Fruit fly (Drosophila melanogaster) whole organism, wandering third instar larva: Measurements from ENCODE around the gene Ak3.
A peak's percentile ranks its signal among the peaks of the same experiment; 100 is the strongest.

Source experiments
- CG32264 ChIP-seq: fragments of 200-800 bp; sonication (Bioruptor generic); optimal IDR thresholded peaks from 2 replicates; lab custom pipeline; 2016; ENCODE audit warnings: missing biosample characterization, missing genetic modification characterization
- CG9705 ChIP-seq: fragments of 200-800 bp; sonication (Bioruptor generic); optimal IDR thresholded peaks from 2 replicates; lab custom pipeline; 2018; ENCODE audit warnings: missing biosample characterization, mild to moderate bottlenecking, missing genetic modification characterization
- CrebA ChIP-seq: fragments of 200-800 bp; sonication (Bioruptor generic); optimal IDR thresholded peaks from 2 replicates; lab custom pipeline; 2016; ENCODE audit warnings: missing biosample characterization, mild to moderate bottlenecking, missing genetic modification characterization, borderline replicate concordance
- Dif ChIP-seq: fragments of 200-275, 200-300 bp; sonication (Bioruptor generic); optimal IDR thresholded peaks from 2 replicates; lab custom pipeline; 2018; ENCODE audit warnings: missing biosample characterization, missing genetic modification characterization; ENCODE audit not compliant: partially characterized antibody
- HLH106 ChIP-seq: fragments of 200-800 bp; optimal IDR thresholded peaks from 3 replicates; lab custom pipeline; 2019; ENCODE audit warnings: missing biosample characterization, mild to moderate bottlenecking, missing genetic modification characterization, moderate library complexity
- Hr78 ChIP-seq: fragments of >200 bp; optimal IDR thresholded peaks from 2 replicates; lab custom pipeline; 2017; ENCODE audit warnings: missing biosample characterization, missing genetic modification characterization
- Hr83 ChIP-seq: fragments of 200-300 bp; sonication (Bioruptor generic); optimal IDR thresholded peaks from 2 replicates; lab custom pipeline; 2016; ENCODE audit warnings: missing biosample characterization, mild to moderate bottlenecking, missing genetic modification characterization, moderate library complexity; ENCODE audit not compliant: poor library complexity, severe bottlenecking
- Jra ChIP-seq: sonication (Bioruptor generic); optimal IDR thresholded peaks from 2 replicates; lab custom pipeline; 2016; ENCODE audit warnings: missing biosample characterization, missing genetic modification characterization
- Mio ChIP-seq: sonication (Bioruptor generic); optimal IDR thresholded peaks from 2 replicates; lab custom pipeline; 2016; ENCODE audit warnings: missing biosample characterization, missing genetic modification characterization
- Myc ChIP-seq: fragments of >200 bp; optimal IDR thresholded peaks from 2 replicates; lab custom pipeline; 2017
- OdsH ChIP-seq: fragments of 200-800 bp; sonication (Bioruptor generic); optimal IDR thresholded peaks from 2 replicates; lab custom pipeline; 2016; ENCODE audit warnings: missing biosample characterization, mild to moderate bottlenecking, missing genetic modification characterization
- Rel ChIP-seq, 2 experiments: fragments of 200-800 bp; sonication (Bioruptor generic) in 1 of 2; optimal IDR thresholded peaks; 2 replicates in 1 of 2; 3 replicates in 1 of 2; lab custom pipeline; 2016 to 2019; ENCODE audit warnings: mild to moderate bottlenecking in 2 of 2, missing biosample characterization in 2 of 2, missing genetic modification characterization in 2 of 2, moderate library complexity in 1 of 2
- Sp1 ChIP-seq: fragments of 200-800 bp; sonication (Bioruptor generic); optimal IDR thresholded peaks from 3 replicates; lab custom pipeline; 2019; ENCODE audit warnings: missing biosample characterization, mild to moderate bottlenecking, missing genetic modification characterization, moderate library complexity
- br ChIP-seq: fragments of 200-800 bp; sonication (Bioruptor generic); optimal IDR thresholded peaks from 2 replicates; lab custom pipeline; 2016; ENCODE audit warnings: missing biosample characterization, missing genetic modification characterization
- dl ChIP-seq, 2 experiments: fragments of 175-275, 200-275 bp in 1 of 2; fragments of 200-275 bp in 1 of 2; sonication (Bioruptor generic); optimal IDR thresholded peaks; lab custom pipeline; 2018; ENCODE audit warnings: mild to moderate bottlenecking in 2 of 2, missing biosample characterization in 2 of 2, missing genetic modification characterization in 2 of 2, moderate library complexity in 2 of 2; ENCODE audit not compliant: partially characterized antibody in 2 of 2, insufficient read depth in 1 of 2
- dmrt93B ChIP-seq: fragments of 200-800 bp; sonication (Bioruptor generic); optimal IDR thresholded peaks from 2 replicates; lab custom pipeline; 2018; ENCODE audit warnings: missing biosample characterization, mild to moderate bottlenecking, missing genetic modification characterization
- ey ChIP-seq: fragments of 200-800 bp; sonication (Bioruptor generic); optimal IDR thresholded peaks from 2 replicates; lab custom pipeline; 2016; ENCODE audit warnings: missing biosample characterization, missing genetic modification characterization
- foxo ChIP-seq, 2 experiments: fragments of 200-800 bp; sonication (Bioruptor generic); optimal IDR thresholded peaks; 2 replicates in 1 of 2; 3 replicates in 1 of 2; lab custom pipeline; 2016 to 2017; ENCODE audit warnings: missing biosample characterization in 2 of 2, missing genetic modification characterization in 2 of 2
- fru ChIP-seq: fragments of 200-800 bp; sonication (Bioruptor generic); optimal IDR thresholded peaks from 3 replicates; lab custom pipeline; 2016; ENCODE audit warnings: missing biosample characterization, mild to moderate bottlenecking, missing genetic modification characterization
- h ChIP-seq: fragments of 200-800 bp; sonication (Bioruptor generic); optimal IDR thresholded peaks from 3 replicates; lab custom pipeline; 2016; ENCODE audit warnings: missing biosample characterization, mild to moderate bottlenecking, missing genetic modification characterization
- lola ChIP-seq: fragments of >200 bp; optimal IDR thresholded peaks from 2 replicates; lab custom pipeline; 2017; ENCODE audit warnings: missing biosample characterization, missing genetic modification characterization
- pan ChIP-seq: fragments of >200 bp; optimal IDR thresholded peaks from 2 replicates; lab custom pipeline; 2017
- rgr ChIP-seq: fragments of 200-800 bp; sonication (Bioruptor generic); optimal IDR thresholded peaks from 3 replicates; lab custom pipeline; 2016; ENCODE audit warnings: missing biosample characterization, mild to moderate bottlenecking, missing genetic modification characterization
- sage ChIP-seq: fragments of 200-800 bp; sonication (Bioruptor generic); optimal IDR thresholded peaks from 2 replicates; lab custom pipeline; 2016; ENCODE audit warnings: missing biosample characterization, mild to moderate bottlenecking, missing genetic modification characterization
- usp ChIP-seq: fragments of >200 bp; optimal IDR thresholded peaks from 2 replicates; lab custom pipeline; 2017; ENCODE audit warnings: missing biosample characterization, missing genetic modification characterization
- woc ChIP-seq: sonication (Bioruptor generic); optimal IDR thresholded peaks from 2 replicates; lab custom pipeline; 2016; ENCODE audit warnings: missing biosample characterization, mild to moderate bottlenecking, missing genetic modification characterization

Ak3 gene

dm6 chr3R:10870561-10870960 is 18.8 kb downstream of the Ak3 start:
- TF ChIP-seq OdsH (GFP tag; lab: Kevin White, UChicago) (no peak), Rel (GFP tag; optimal IDR thresholded peaks at IDR 0.05; lab: Kevin White, UChicago) (no peak), Rel (tag; optimal IDR thresholded peaks at IDR 0.05; lab: Kevin White, UChicago) (peak; percentile 35)

- TF ChIP-seq CG9705 (peak; percentile 26), Rel (GFP tag; optimal IDR thresholded peaks at IDR 0.05; lab: Kevin White, UChicago) (no peak), Rel (tag; optimal IDR thresholded peaks at IDR 0.05; lab: Kevin White, UChicago) (peak; percentile 93), Sp1 (GFP tag; lab: Kevin White, UChicago) (peak; percentile 42), sage (no peak), Hr78 (GFP tag; lab: Kevin White, UChicago) (no peak), Myc (lab: Kevin White, UChicago) (peak; percentile 75), lola (GFP tag; lab: Kevin White, UChicago) (no peak), Hr83 (GFP tag; lab: Kevin White, UChicago) (peak; percentile 38), woc (no peak), h (GFP tag; lab: Kevin White, UChicago) (peak; percentile 33), rgr (GFP tag; lab: Kevin White, UChicago) (peak; percentile 17)
These were observed 20.9 kb downstream of the Ak3 start, which contains the start of the genes SelR and Tsp86D for dm6 chr3R:10868427-10868962. Gene SelR (minus strand): TSS chr3R:10868642. Gene Tsp86D (plus strand): TSS chr3R:10868708.

- no peak for TF ChIP-seq lola (GFP tag; lab: Kevin White, UChicago)
- peak; percentile 59 for TF ChIP-seq Dif (GFP tag; lab: Kevin White, UChicago)
- TF ChIP-seq, all 38 proteins: peak for 1
These were observed 25.4 kb downstream of the Ak3 start for dm6 chr3R:10863956-10864355.

- TF ChIP-seq Dif (GFP tag; lab: Kevin White, UChicago) (no peak), usp (no peak), CrebA (GFP tag; lab: Kevin White, UChicago) (no peak), Jra (GFP tag; lab: Kevin White, UChicago) (no peak), h (GFP tag; lab: Kevin White, UChicago) (no peak), fru (GFP tag; lab: Kevin White, UChicago) (no peak), CG32264 (GFP tag; lab: Kevin White, UChicago) (no peak), Rel (GFP tag; optimal IDR thresholded peaks at IDR 0.05; lab: Kevin White, UChicago) (no peak), Rel (tag; optimal IDR thresholded peaks at IDR 0.05; lab: Kevin White, UChicago) (no peak), ey (no peak), rgr (GFP tag; lab: Kevin White, UChicago) (no peak), Mio (GFP tag; lab: Kevin White, UChicago) (no peak), Sp1 (GFP tag; lab: Kevin White, UChicago) (no peak)
These were observed 26.0 kb downstream of the Ak3 start for dm6 chr3R:10863446-10863819.

dm6 chr3R:10862773-10863445 is 26.5 kb downstream of the Ak3 start, which contains the start of gene CG6574:
Gene CG6574 (minus strand): TSS chr3R:10862988.
- no peak for TF ChIP-seq Rel (GFP tag; optimal IDR thresholded peaks at IDR 0.05; lab: Kevin White, UChicago)
- peak; percentile 27 for TF ChIP-seq Rel (tag; optimal IDR thresholded peaks at IDR 0.05; lab: Kevin White, UChicago)
- TF ChIP-seq HLH106: peak; percentile 13
- peak; percentile 2 for TF ChIP-seq ey
- no peak for TF ChIP-seq pan (lab: Kevin White, UChicago)
- TF ChIP-seq dmrt93B (GFP tag; lab: Kevin White, UChicago): no peak
- peak; percentile 39 for TF ChIP-seq Myc (lab: Kevin White, UChicago)
- TF ChIP-seq h (GFP tag; lab: Kevin White, UChicago): peak; percentile 32
- peak; percentile 38 for TF ChIP-seq br (GFP tag; lab: Kevin White, UChicago)
- TF ChIP-seq OdsH (GFP tag; lab: Kevin White, UChicago): peak; percentile 2
- TF ChIP-seq foxo (GFP tag; optimal IDR thresholded peaks at IDR 0.05; lab: Kevin White, UChicago): peak in 1 of 2 experiments; percentile 41
- TF ChIP-seq, all 38 proteins: peak for 8

- TF ChIP-seq CG32264 (GFP tag; lab: Kevin White, UChicago) (no peak), Dif (GFP tag; lab: Kevin White, UChicago) (no peak), fru (GFP tag; lab: Kevin White, UChicago) (no peak), dl (GFP tag; optimal IDR thresholded peaks at IDR 0.05; lab: Kevin White, UChicago; ENCODE audit: insufficient read depth in 1 of 2, partially characterized antibody in 2 of 2) (no peak), Hr78 (GFP tag; lab: Kevin White, UChicago) (no peak), Sp1 (GFP tag; lab: Kevin White, UChicago) (no peak), br (GFP tag; lab: Kevin White, UChicago) (no peak), Myc (lab: Kevin White, UChicago) (no peak), ey (no peak)
- TF ChIP-seq, all 38 proteins: peak for 0
These were observed 29.7 kb downstream of the Ak3 start, which contains the start of gene CG14694 for dm6 chr3R:10859713-10860112. Gene CG14694 (minus strand): TSS chr3R:10859813.
